Fruit fly (Drosophila melanogaster): ENCODE results near the gene MED14.

MED14 gene

dm6 chr3L:616099-616481 is 23.0 kb downstream of the MED14 start:
- no peak for TF ChIP-seq CG15710 (tag; optimal IDR thresholded peaks at IDR 0.05)
- no peak for TF ChIP-seq CG10348 (GFP tag; IDR thresholded peaks at IDR 0.05)
- TF ChIP-seq CG9948 (tag; optimal IDR thresholded peaks at IDR 0.05) = no peak
- no peak for TF ChIP-seq CG32121 (GFP tag; IDR thresholded peaks at IDR 0.05)

DNA sequence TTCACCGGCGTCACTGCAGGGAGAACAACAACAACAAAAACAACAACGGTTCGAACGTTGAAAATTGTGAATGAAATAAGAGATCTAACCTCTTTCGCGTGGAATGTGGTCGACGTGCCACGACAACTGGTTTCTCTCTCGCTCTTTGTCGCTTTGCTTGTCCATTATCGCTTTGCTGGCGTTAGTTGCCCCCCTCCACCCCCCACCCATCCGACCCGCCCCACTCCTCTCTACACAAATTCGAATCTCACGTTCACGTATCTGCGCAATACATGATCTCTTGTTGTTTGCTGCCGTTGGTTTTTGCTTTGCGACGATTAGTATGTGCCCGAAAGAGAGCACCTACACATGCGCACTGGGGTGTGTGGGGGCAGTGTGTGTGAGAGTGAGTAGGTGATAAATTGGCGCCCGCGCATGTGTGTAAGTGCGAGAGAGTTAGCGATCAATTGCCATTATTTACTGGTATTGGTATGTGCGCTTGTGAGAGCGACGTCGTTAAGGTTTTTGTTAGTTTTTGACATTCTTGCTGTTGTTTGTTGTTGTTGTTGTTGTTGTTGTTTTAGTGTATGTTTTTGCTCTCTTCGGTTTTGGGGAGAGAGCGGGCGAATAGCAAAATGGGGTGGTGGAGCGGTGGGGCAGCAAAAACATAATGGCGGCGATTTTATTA is 23.6 kb downstream of the MED14 start:
- TF ChIP-seq CG12605 (GFP tag; IDR thresholded peaks at IDR 0.05) (peak; percentile 39; the same call in 1 of the 2 replicates), fd96Ca (GFP tag; IDR thresholded peaks at IDR 0.05) (peak; percentile 89), D1 (tag; optimal IDR thresholded peaks at IDR 0.05) (no peak), CG14655 (GFP tag; optimal IDR thresholded peaks at IDR 0.05) (no peak), CG17806 (tag; optimal IDR thresholded peaks at IDR 0.05) (no peak), gl (tag; optimal IDR thresholded peaks at IDR 0.05) (no peak), EcR (GFP tag; optimal IDR thresholded peaks at IDR 0.05) (peak; percentile 34), Ets98B (GFP tag; IDR thresholded peaks at IDR 0.05) (peak; percentile 68), Pif1B (GFP tag; optimal IDR thresholded peaks at IDR 0.05) (no peak), CG32121 (GFP tag; IDR thresholded peaks at IDR 0.05) (peak; percentile 83), Pif1A (GFP tag; optimal IDR thresholded peaks at IDR 0.05) (no peak), CG8301 (tag; optimal IDR thresholded peaks at IDR 0.05) (no peak), rn (GFP tag; IDR thresholded peaks at IDR 0.05) (no peak), CG9948 (tag; optimal IDR thresholded peaks at IDR 0.05) (no peak), CG15710 (tag; optimal IDR thresholded peaks at IDR 0.05) (no peak), CG13204 (GFP tag; optimal IDR thresholded peaks at IDR 0.05) (peak; percentile 25), CG10348 (GFP tag; IDR thresholded peaks at IDR 0.05) (no peak), CG34367 (tag; optimal IDR thresholded peaks at IDR 0.05) (no peak), CG4496 (GFP tag; IDR thresholded peaks at IDR 0.05) (peak; percentile 65; the same call in 2 of the 3 replicates), Snoo (tag; optimal IDR thresholded peaks at IDR 0.05) (no peak), CG8159 (tag; optimal IDR thresholded peaks at IDR 0.05) (no peak)

- no peak for TF ChIP-seq Snoo (tag; optimal IDR thresholded peaks at IDR 0.05)
- TF ChIP-seq CG14655 (GFP tag; optimal IDR thresholded peaks at IDR 0.05) = no peak
- TF ChIP-seq CG8159 (tag; optimal IDR thresholded peaks at IDR 0.05) = no peak
- no peak for TF ChIP-seq CG9948 (tag; optimal IDR thresholded peaks at IDR 0.05)
- TF ChIP-seq D1 (tag; optimal IDR thresholded peaks at IDR 0.05) = no peak
- TF ChIP-seq fd96Ca (GFP tag; IDR thresholded peaks at IDR 0.05) = no peak
- no peak for TF ChIP-seq CG10348 (GFP tag; IDR thresholded peaks at IDR 0.05)
- no peak for TF ChIP-seq rn (GFP tag; IDR thresholded peaks at IDR 0.05)
- TF ChIP-seq CG17806 (tag; optimal IDR thresholded peaks at IDR 0.05) = no peak
- TF ChIP-seq gl (tag; optimal IDR thresholded peaks at IDR 0.05) = no peak
- no peak for TF ChIP-seq Pif1B (GFP tag; optimal IDR thresholded peaks at IDR 0.05)
- no peak for TF ChIP-seq CG12605 (GFP tag; IDR thresholded peaks at IDR 0.05)
- no peak for TF ChIP-seq CG8301 (tag; optimal IDR thresholded peaks at IDR 0.05)
- TF ChIP-seq Ets98B (GFP tag; IDR thresholded peaks at IDR 0.05) = no peak
- TF ChIP-seq CG15710 (tag; optimal IDR thresholded peaks at IDR 0.05) = no peak
- TF ChIP-seq CG32121 (GFP tag; IDR thresholded peaks at IDR 0.05) = no peak
- no peak for TF ChIP-seq CG34367 (tag; optimal IDR thresholded peaks at IDR 0.05)
- TF ChIP-seq Pif1A (GFP tag; optimal IDR thresholded peaks at IDR 0.05) = no peak
- no peak for TF ChIP-seq CG13204 (GFP tag; optimal IDR thresholded peaks at IDR 0.05)
- TF ChIP-seq EcR (GFP tag; optimal IDR thresholded peaks at IDR 0.05) = no peak
Measured at dm6 chr3L:617926-618325, 24.9 kb downstream of the MED14 start.

dm6 chr3L:618347-619272 is 25.6 kb downstream of the MED14 start:
- TF ChIP-seq CG13204 (GFP tag; optimal IDR thresholded peaks at IDR 0.05) = peak; percentile 38
- TF ChIP-seq gl (tag; optimal IDR thresholded peaks at IDR 0.05) = peak; percentile 4
- no peak for TF ChIP-seq CG10348 (GFP tag; IDR thresholded peaks at IDR 0.05)
- TF ChIP-seq CG8159 (tag; optimal IDR thresholded peaks at IDR 0.05) = peak; percentile 90
- 0 out of 3 replicates have a peak, but pooled peaks have one; percentile 57 for TF ChIP-seq fd96Ca (GFP tag; IDR thresholded peaks at IDR 0.05)
- peak; percentile 79 for TF ChIP-seq CG17806 (tag; optimal IDR thresholded peaks at IDR 0.05)
- TF ChIP-seq CG14655 (GFP tag; optimal IDR thresholded peaks at IDR 0.05) = peak; percentile 92
- peak; percentile 80 for TF ChIP-seq CG34367 (tag; optimal IDR thresholded peaks at IDR 0.05)
- peak; percentile 18; the same call in 1 of the 2 replicates for TF ChIP-seq rn (GFP tag; IDR thresholded peaks at IDR 0.05)
- TF ChIP-seq CG9948 (tag; optimal IDR thresholded peaks at IDR 0.05) = peak; percentile 82
- peak; percentile 78 for TF ChIP-seq Pif1B (GFP tag; optimal IDR thresholded peaks at IDR 0.05)
- TF ChIP-seq CG15710 (tag; optimal IDR thresholded peaks at IDR 0.05) = peak; percentile 87
- TF ChIP-seq CG4496 (GFP tag; IDR thresholded peaks at IDR 0.05) = no peak
- no peak for TF ChIP-seq CG32121 (GFP tag; IDR thresholded peaks at IDR 0.05)
- no peak for TF ChIP-seq CG12605 (GFP tag; IDR thresholded peaks at IDR 0.05)
- TF ChIP-seq Snoo (tag; optimal IDR thresholded peaks at IDR 0.05) = peak; percentile 94
- peak; percentile 81 for TF ChIP-seq Pif1A (GFP tag; optimal IDR thresholded peaks at IDR 0.05)
- peak; percentile 82 for TF ChIP-seq CG8301 (tag; optimal IDR thresholded peaks at IDR 0.05)
- peak; percentile 88 for TF ChIP-seq EcR (GFP tag; optimal IDR thresholded peaks at IDR 0.05)
- peak; percentile 65 for TF ChIP-seq D1 (tag; optimal IDR thresholded peaks at IDR 0.05)
- TF ChIP-seq Ets98B (GFP tag; IDR thresholded peaks at IDR 0.05) = peak; percentile 10; the same call in 1 of the 2 replicates

Data from whole organism, pupa.